Fruit fly (Drosophila melanogaster): ENCODE results near the gene CG14506.
A peak's percentile ranks its signal among the peaks of the same experiment; 100 is the strongest.

CG14506 gene

DNA sequence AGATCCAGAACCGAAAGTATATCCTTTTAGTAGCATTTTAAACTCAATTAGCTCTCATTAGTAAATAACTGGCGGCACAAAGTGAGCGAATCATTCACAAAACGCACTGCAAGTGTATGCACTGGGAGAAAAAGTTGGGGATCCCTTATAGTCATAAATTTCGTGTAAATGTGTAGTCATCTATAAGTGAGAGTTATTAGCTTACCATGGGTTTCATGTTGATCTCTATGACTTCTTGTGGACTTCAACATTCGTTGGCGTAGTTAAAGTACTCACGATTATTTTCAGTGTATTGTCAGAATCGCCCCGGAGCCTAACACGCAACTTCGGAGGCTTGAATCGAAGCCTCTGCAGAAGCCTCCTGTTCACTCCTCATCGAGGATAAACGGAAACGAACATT, 20.0 kb downstream of the CG14506 start (continued):
- no peak for TF ChIP-seq ab (GFP tag; optimal IDR thresholded peaks at IDR 0.05)
- no peak for TF ChIP-seq stc (GFP tag; IDR thresholded peaks at IDR 0.05)
- TF ChIP-seq CG30020 (tag; optimal IDR thresholded peaks at IDR 0.05), result no peak
- TF ChIP-seq phol (tag; optimal IDR thresholded peaks at IDR 0.05), result peak; percentile 37
- TF ChIP-seq Dref (GFP tag; IDR thresholded peaks at IDR 0.05), result no peak
- TF ChIP-seq Scr (GFP tag; IDR thresholded peaks at IDR 0.05; ENCODE audit: partially characterized antibody), result no peak
- TF ChIP-seq CG17328 (GFP tag; IDR thresholded peaks at IDR 0.05), result peak; percentile 38; the same call in 1 of the 2 replicates
- no peak for TF ChIP-seq dimm (GFP tag; IDR thresholded peaks at IDR 0.05)
- no peak for TF ChIP-seq CG10654 (GFP tag; optimal IDR thresholded peaks at IDR 0.05)
- TF ChIP-seq CG8359 (GFP tag; optimal IDR thresholded peaks at IDR 0.05; ENCODE audit: borderline replicate concordance), result no peak
- TF ChIP-seq chm (GFP tag; IDR thresholded peaks at IDR 0.05), result no peak
- TF ChIP-seq CG18262 (tag; optimal IDR thresholded peaks at IDR 0.05), result peak; percentile 51
- TF ChIP-seq insv (GFP tag; optimal IDR thresholded peaks at IDR 0.05), result no peak
- TF ChIP-seq crp (GFP tag; optimal IDR thresholded peaks at IDR 0.05), result no peak
- TF ChIP-seq fd3F (GFP tag; optimal IDR thresholded peaks at IDR 0.05), result no peak
- TF ChIP-seq CG17361 (GFP tag; IDR thresholded peaks at IDR 0.05), result 0 out of 3 replicates have a peak, but pooled peaks have one; percentile 9
- TF ChIP-seq CG17912 (GFP tag; optimal IDR thresholded peaks at IDR 0.05), result no peak
- no peak for TF ChIP-seq Bteb2 (GFP tag; optimal IDR thresholded peaks at IDR 0.05)
- no peak for TF ChIP-seq wdn (GFP tag; IDR thresholded peaks at IDR 0.05)
- TF ChIP-seq Sox102F (GFP tag; optimal IDR thresholded peaks at IDR 0.05), result peak; percentile 15
- TF ChIP-seq HLHmδ (GFP tag; optimal IDR thresholded peaks at IDR 0.05), result no peak
- TF ChIP-seq Abd-B (GFP tag; optimal IDR thresholded peaks at IDR 0.05), result no peak
- no peak for TF ChIP-seq org-1 (GFP tag; optimal IDR thresholded peaks at IDR 0.05)
- no peak for TF ChIP-seq klu (GFP tag; IDR thresholded peaks at IDR 0.05)
- TF ChIP-seq CG12391 (tag; optimal IDR thresholded peaks at IDR 0.05), result peak; percentile 34
- TF ChIP-seq ci (GFP tag; IDR thresholded peaks at IDR 0.05), result 0 out of 3 replicates have a peak, but pooled peaks have one; percentile 12
- TF ChIP-seq PHDP (tag; optimal IDR thresholded peaks at IDR 0.05), result no peak
- no peak for TF ChIP-seq CG9876 (GFP tag; optimal IDR thresholded peaks at IDR 0.05)
- TF ChIP-seq gfzf (GFP tag; optimal IDR thresholded peaks at IDR 0.05), result no peak
- no peak for TF ChIP-seq eve (GFP tag; optimal IDR thresholded peaks at IDR 0.05)
- no peak for TF ChIP-seq MBD-R2 (GFP tag; IDR thresholded peaks at IDR 0.05)
- no peak for TF ChIP-seq tap (tag; optimal IDR thresholded peaks at IDR 0.05)
- TF ChIP-seq mld (GFP tag; IDR thresholded peaks at IDR 0.05; ENCODE audit: partially characterized antibody), result no peak
- peak; percentile 4 for TF ChIP-seq twi (tag; optimal IDR thresholded peaks at IDR 0.05)
- TF ChIP-seq CG6654 (GFP tag; optimal IDR thresholded peaks at IDR 0.05), result no peak
- peak; percentile 31 for TF ChIP-seq fd102C (GFP tag; optimal IDR thresholded peaks at IDR 0.05)
- 0 out of 2 replicates have a peak, but pooled peaks have one; percentile 7 for TF ChIP-seq Ptx1 (GFP tag; IDR thresholded peaks at IDR 0.05)
- peak; percentile 13; the same call in 1 of the 2 replicates for TF ChIP-seq dati (GFP tag; IDR thresholded peaks at IDR 0.05)
- TF ChIP-seq CG3281 (GFP tag; optimal IDR thresholded peaks at IDR 0.05), result no peak
- TF ChIP-seq sc (optimal IDR thresholded peaks at IDR 0.05), result no peak
- TF ChIP-seq sc (GFP tag; optimal IDR thresholded peaks at IDR 0.05), result no peak
- TF ChIP-seq lmd (GFP tag; IDR thresholded peaks at IDR 0.05), result peak; percentile 38; the same call in 1 of the 2 replicates
- TF ChIP-seq toy (GFP tag; IDR thresholded peaks at IDR 0.05), result no peak
- TF ChIP-seq Spps (tag; optimal IDR thresholded peaks at IDR 0.05), result peak; percentile 7
- peak; percentile 17 for TF ChIP-seq unpg (GFP tag; optimal IDR thresholded peaks at IDR 0.05)
- TF ChIP-seq Hr39 (optimal IDR thresholded peaks at IDR 0.05), result no peak
- no peak for TF ChIP-seq slbo (GFP tag; IDR thresholded peaks at IDR 0.05)
- TF ChIP-seq esg (GFP tag; conservative IDR thresholded peaks at IDR 0.05), result no peak
- TF ChIP-seq da (GFP tag; optimal IDR thresholded peaks at IDR 0.05), result no peak
- no peak for TF ChIP-seq CG6272 (GFP tag; IDR thresholded peaks at IDR 0.05)
- TF ChIP-seq CG9727 (GFP tag; optimal IDR thresholded peaks at IDR 0.05), result peak; percentile 40
- no peak for TF ChIP-seq ERR (GFP tag; optimal IDR thresholded peaks at IDR 0.05)

Data from whole organism, embryonic.